Worm (Caenorhabditis elegans): ENCODE results near the gene oac-55.

ce11 chrV:3790424-3790823 is 29.5 kb downstream of the oac-55 start:
- no peak for TF ChIP-seq pha-4 (tag; optimal IDR thresholded peaks at IDR 0.05)
- TF ChIP-seq flh-1 (GFP tag; optimal IDR thresholded peaks at IDR 0.05): no peak

Data from whole organism, mixed stage, embryonic.